1 fruit fly cellular context compared by ENCODE assay signal in genomic region chrX:9243417-9243884, dm6.
A peak's percentile ranks its signal among the peaks of the same experiment; 100 is the strongest.
TF ChIP-seq lines count a peak whose summit lies in the region.

TSS of gene mxc (minus strand) at chrX:9243467.
TSS of gene Larp7 (plus strand) at chrX:9243817.

TF ChIP-seq in whole organism, embryonic, 481 proteins besides CTCF, POLR2A, EP300 and RAD21 (continued from another document):
- TF ChIP-seq CG8388 (GFP tag; optimal IDR thresholded peaks at IDR 0.05; lab: Kevin White, UChicago), result peak; percentile 7
- TF ChIP-seq CG17612 (GFP tag; IDR thresholded peaks at IDR 0.05; lab: Robert Waterston, UW), result no peak
- TF ChIP-seq nom (GFP tag; optimal IDR thresholded peaks at IDR 0.05; lab: Kevin White, UChicago), result no peak
- TF ChIP-seq HLH3B (GFP tag; IDR thresholded peaks at IDR 0.05; lab: Robert Waterston, UW), result no peak; the same call in 1 of the 2 replicates
- no peak for TF ChIP-seq kah (GFP tag; optimal IDR thresholded peaks at IDR 0.05; lab: Kevin White, UChicago)
- no peak for TF ChIP-seq CG7271 (tag; optimal IDR thresholded peaks at IDR 0.05; lab: Kevin White, UChicago)
- no peak for TF ChIP-seq zfh1 (GFP tag; IDR thresholded peaks at IDR 0.05; lab: Robert Waterston, UW)
- peak; percentile 25 for TF ChIP-seq CG12942 (GFP tag; optimal IDR thresholded peaks at IDR 0.05; lab: Kevin White, UChicago)
- TF ChIP-seq tll (GFP tag; optimal IDR thresholded peaks at IDR 0.05; lab: Kevin White, UChicago), result peak in 1 of 2 experiments; percentile 85
- no peak for TF ChIP-seq Drgx (GFP tag; IDR thresholded peaks at IDR 0.05; lab: Robert Waterston, UW)
- no peak for TF ChIP-seq CG6175 (GFP tag; IDR thresholded peaks at IDR 0.05; lab: Robert Waterston, UW)
- TF ChIP-seq YL-1 (GFP tag; optimal IDR thresholded peaks at IDR 0.05; lab: Kevin White, UChicago), result peak; percentile 26
- TF ChIP-seq Atf6 (GFP tag; IDR thresholded peaks at IDR 0.05; lab: Robert Waterston, UW), result peak; percentile 40; the same call in 1 of the 2 replicates
- TF ChIP-seq CG12299 (tag; optimal IDR thresholded peaks at IDR 0.05; lab: Kevin White, UChicago), result peak; percentile 8
- TF ChIP-seq Camta (GFP tag; optimal IDR thresholded peaks at IDR 0.05; lab: Kevin White, UChicago), result peak; percentile 11
- peak; percentile 27 for TF ChIP-seq CG10209 (GFP tag; optimal IDR thresholded peaks at IDR 0.05; lab: Kevin White, UChicago)
- TF ChIP-seq trem (tag; optimal IDR thresholded peaks at IDR 0.05; lab: Kevin White, UChicago), result peak; percentile 68
- no peak for TF ChIP-seq CG10274 (GFP tag; optimal IDR thresholded peaks at IDR 0.05; lab: Kevin White, UChicago)
- TF ChIP-seq ind (GFP tag; optimal IDR thresholded peaks at IDR 0.05; lab: Kevin White, UChicago), result peak; percentile 69
- 0 out of 3 replicates have a peak, but pooled peaks have one; percentile 50 for TF ChIP-seq CG11560 (tag; IDR thresholded peaks at IDR 0.05; lab: Robert Waterston, UW)
- peak; percentile 71 for TF ChIP-seq amos (GFP tag; IDR thresholded peaks at IDR 0.05; lab: Robert Waterston, UW; ENCODE audit: partially characterized antibody)
- peak; percentile 62 for TF ChIP-seq bbx (GFP tag; IDR thresholded peaks at IDR 0.05; lab: Robert Waterston, UW; ENCODE audit: partially characterized antibody)
- TF ChIP-seq CG17186 (GFP tag; optimal IDR thresholded peaks at IDR 0.05; lab: Kevin White, UChicago), result peak; percentile 83
- TF ChIP-seq Xbp1 (GFP tag; optimal IDR thresholded peaks at IDR 0.05; lab: Kevin White, UChicago), result peak; percentile 69
- peak; percentile 82 for TF ChIP-seq CG2120 (GFP tag; optimal IDR thresholded peaks at IDR 0.05; lab: Kevin White, UChicago)
- TF ChIP-seq wdn (GFP tag; IDR thresholded peaks at IDR 0.05; lab: Robert Waterston, UW), result no peak
- TF ChIP-seq ac (GFP tag; optimal IDR thresholded peaks at IDR 0.05; lab: Kevin White, UChicago), result no peak
- TF ChIP-seq shn (GFP tag; optimal IDR thresholded peaks at IDR 0.05; lab: Kevin White, UChicago), result peak; percentile 63
- TF ChIP-seq chn (GFP tag; optimal IDR thresholded peaks at IDR 0.05; lab: Kevin White, UChicago), result peak; percentile 49
- TF ChIP-seq slou (GFP tag; optimal IDR thresholded peaks at IDR 0.05; lab: Kevin White, UChicago), result no peak
- peak; percentile 88 for TF ChIP-seq inv (GFP tag; IDR thresholded peaks at IDR 0.05; lab: Robert Waterston, UW; ENCODE audit: partially characterized antibody)
- TF ChIP-seq fru (optimal IDR thresholded peaks at IDR 0.05; lab: Kevin White, UChicago), result no peak
- peak; percentile 38; the same call in 1 of the 2 replicates for TF ChIP-seq CG10366 (GFP tag; IDR thresholded peaks at IDR 0.05; lab: Robert Waterston, UW)
- no peak for TF ChIP-seq peb (GFP tag; IDR thresholded peaks at IDR 0.05; lab: Robert Waterston, UW)
- peak; percentile 85 for TF ChIP-seq CG13287 (GFP tag; IDR thresholded peaks at IDR 0.05; lab: Robert Waterston, UW; ENCODE audit: partially characterized antibody)
- TF ChIP-seq CG9876 (GFP tag; optimal IDR thresholded peaks at IDR 0.05; lab: Kevin White, UChicago), result peak; percentile 39
- TF ChIP-seq nerfin-1 (tag; optimal IDR thresholded peaks at IDR 0.05; lab: Kevin White, UChicago), result peak; percentile 47
- TF ChIP-seq CG3163 (GFP tag; optimal IDR thresholded peaks at IDR 0.05; lab: Kevin White, UChicago), result peak; percentile 32
- peak; percentile 80 for TF ChIP-seq CG9932 (GFP tag; IDR thresholded peaks at IDR 0.05; lab: Robert Waterston, UW)
- TF ChIP-seq lilli (GFP tag; optimal IDR thresholded peaks at IDR 0.05; lab: Kevin White, UChicago), result peak; percentile 74
- no peak for TF ChIP-seq B-H1 (GFP tag; IDR thresholded peaks at IDR 0.05; lab: Robert Waterston, UW)
- no peak for TF ChIP-seq CG17328 (GFP tag; IDR thresholded peaks at IDR 0.05; lab: Robert Waterston, UW)
- TF ChIP-seq CG11398 (GFP tag; optimal IDR thresholded peaks at IDR 0.05; lab: Kevin White, UChicago), result no peak
- no peak for TF ChIP-seq CG2678 (tag; optimal IDR thresholded peaks at IDR 0.05; lab: Kevin White, UChicago)
- TF ChIP-seq wor (GFP tag; IDR thresholded peaks at IDR 0.05; lab: Robert Waterston, UW), result peak; percentile 39; the same call in 1 of the 2 replicates
- no peak for TF ChIP-seq Oaz (GFP tag; IDR thresholded peaks at IDR 0.05; lab: Robert Waterston, UW)
- TF ChIP-seq Lim3 (GFP tag; IDR thresholded peaks at IDR 0.05; lab: Robert Waterston, UW), result no peak
- peak; percentile 77 for TF ChIP-seq E2f2 (GFP tag; IDR thresholded peaks at IDR 0.05; lab: Robert Waterston, UW)
- TF ChIP-seq CG4820 (GFP tag; optimal IDR thresholded peaks at IDR 0.05; lab: Kevin White, UChicago), result peak; percentile 41
- no peak for TF ChIP-seq Dip2 (GFP tag; IDR thresholded peaks at IDR 0.05; lab: Robert Waterston, UW)
- TF ChIP-seq p53 (GFP tag; optimal IDR thresholded peaks at IDR 0.05; lab: Kevin White, UChicago), result no peak
- peak; percentile 56 for TF ChIP-seq Dref (GFP tag; IDR thresholded peaks at IDR 0.05; lab: Robert Waterston, UW)
- TF ChIP-seq oc (tag; optimal IDR thresholded peaks at IDR 0.05; lab: Kevin White, UChicago), result no peak
- TF ChIP-seq stwl (tag; optimal IDR thresholded peaks at IDR 0.05; lab: Kevin White, UChicago), result peak; percentile 60
- TF ChIP-seq Dfd (GFP tag; optimal IDR thresholded peaks at IDR 0.05; lab: Kevin White, UChicago), result no peak
- TF ChIP-seq CG11085 (GFP tag; IDR thresholded peaks at IDR 0.05; lab: Robert Waterston, UW), result 0 out of 2 replicates have a peak, but pooled peaks have one; percentile 34
- TF ChIP-seq CG6272 (GFP tag; IDR thresholded peaks at IDR 0.05; lab: Robert Waterston, UW), result peak; percentile 59
- no peak for TF ChIP-seq unpg (GFP tag; optimal IDR thresholded peaks at IDR 0.05; lab: Kevin White, UChicago)
- TF ChIP-seq dpn (GFP tag; optimal IDR thresholded peaks at IDR 0.05; lab: Kevin White, UChicago), result peak; percentile 66 to 73
- TF ChIP-seq Hr51 (GFP tag; optimal IDR thresholded peaks at IDR 0.05; lab: Kevin White, UChicago), result peak in 1 of 2 experiments; percentile 42
- no peak for TF ChIP-seq CG10959 (GFP tag; IDR thresholded peaks at IDR 0.05; lab: Robert Waterston, UW)
- TF ChIP-seq tgo (GFP tag; IDR thresholded peaks at IDR 0.05; lab: Robert Waterston, UW), result peak; percentile 45
- peak; percentile 77 for TF ChIP-seq HmgZ (tag; optimal IDR thresholded peaks at IDR 0.05; lab: Kevin White, UChicago)
- peak; percentile 86 for TF ChIP-seq hbn (GFP tag; IDR thresholded peaks at IDR 0.05; lab: Robert Waterston, UW; ENCODE audit: partially characterized antibody)
- TF ChIP-seq CG10565 (GFP tag; optimal IDR thresholded peaks at IDR 0.05; lab: Kevin White, UChicago), result no peak
- TF ChIP-seq CG7357 (GFP tag; IDR thresholded peaks at IDR 0.05; lab: Robert Waterston, UW), result peak; percentile 60; the same call in 1 of the 3 replicates
- TF ChIP-seq CG9797 (GFP tag; optimal IDR thresholded peaks at IDR 0.05; lab: Kevin White, UChicago), result peak; percentile 53
- peak; percentile 55 for TF ChIP-seq grau (tag; optimal IDR thresholded peaks at IDR 0.05; lab: Kevin White, UChicago)
- peak; percentile 11 for TF ChIP-seq CG3995 (GFP tag; optimal IDR thresholded peaks at IDR 0.05; lab: Kevin White, UChicago)
- no peak for TF ChIP-seq ken (GFP tag; IDR thresholded peaks at IDR 0.05; lab: Robert Waterston, UW)
- no peak for TF ChIP-seq CG6683 (GFP tag; optimal IDR thresholded peaks at IDR 0.05; lab: Kevin White, UChicago)
- TF ChIP-seq Jarid2 (GFP tag; optimal IDR thresholded peaks at IDR 0.05; lab: Kevin White, UChicago), result no peak
- peak; percentile 48 for TF ChIP-seq CG33213 (GFP tag; optimal IDR thresholded peaks at IDR 0.05; lab: Kevin White, UChicago)
- peak; percentile 38 for TF ChIP-seq CG34376 (GFP tag; optimal IDR thresholded peaks at IDR 0.05; lab: Kevin White, UChicago)
- no peak for TF ChIP-seq CG2202 (tag; optimal IDR thresholded peaks at IDR 0.05; lab: Kevin White, UChicago)
- peak; percentile 53 for TF ChIP-seq CG8924 (tag; optimal IDR thresholded peaks at IDR 0.05; lab: Kevin White, UChicago)
- TF ChIP-seq lab (GFP tag; optimal IDR thresholded peaks at IDR 0.05; lab: Kevin White, UChicago), result no peak
- TF ChIP-seq Bgb (GFP tag; IDR thresholded peaks at IDR 0.05; lab: Robert Waterston, UW; ENCODE audit: partially characterized antibody), result peak; percentile 73
- TF ChIP-seq cato (GFP tag; optimal IDR thresholded peaks at IDR 0.05; lab: Kevin White, UChicago; ENCODE audit: borderline replicate concordance), result peak; percentile 18
- TF ChIP-seq pita (GFP tag; optimal IDR thresholded peaks at IDR 0.05; lab: Kevin White, UChicago), result no peak
- peak; percentile 32 for TF ChIP-seq CG10462 (GFP tag; optimal IDR thresholded peaks at IDR 0.05; lab: Kevin White, UChicago)
- TF ChIP-seq Kr (GFP tag; optimal IDR thresholded peaks at IDR 0.05; lab: Kevin White, UChicago), result no peak
- TF ChIP-seq CG17829 (tag; optimal IDR thresholded peaks at IDR 0.05; lab: Kevin White, UChicago), result peak; percentile 59
- TF ChIP-seq CG8359 (GFP tag; optimal IDR thresholded peaks at IDR 0.05; lab: Kevin White, UChicago; ENCODE audit: borderline replicate concordance), result no peak
- TF ChIP-seq CG11247 (GFP tag; IDR thresholded peaks at IDR 0.05; lab: Robert Waterston, UW), result 0 out of 2 replicates have a peak, but pooled peaks have one; percentile 20
- peak; percentile 93 for TF ChIP-seq Dll (GFP tag; IDR thresholded peaks at IDR 0.05; lab: Robert Waterston, UW; ENCODE audit: partially characterized antibody)
